Fruit fly (Drosophila melanogaster): ENCODE results near the gene Ppi1.

dm6 chr3R:30174160-30175002, 45.5 kb upstream of the Ppi1 start, which contains the start of gene Mlc2:
- no peak for TF ChIP-seq ttk (optimal IDR thresholded peaks at IDR 0.05)
- TF ChIP-seq h (optimal IDR thresholded peaks at IDR 0.05) = no peak
- TF ChIP-seq Sin3A (optimal IDR thresholded peaks at IDR 0.05) = no peak

Data from Kc167 (cell line).